Worm (Caenorhabditis elegans): ENCODE results near the gene spe-36.

ce11 chrIV:11570200-11570599 is 21.9 kb downstream of the spe-36 start, which contains the start of gene srgp-1:
- TF ChIP-seq pha-4 (tag; optimal IDR thresholded peaks at IDR 0.05) (no peak), elt-1 (tag; optimal IDR thresholded peaks at IDR 0.05; ENCODE audit: borderline replicate concordance, insufficient read depth) (no peak), nhr-76 (tag; optimal IDR thresholded peaks at IDR 0.05) (no peak)
